Worm (Caenorhabditis elegans): ENCODE data around the gene cept-2.
A peak's percentile ranks its signal among the peaks of the same experiment; 100 is the strongest.

- TF ChIP-seq pha-2 (tag; optimal IDR thresholded peaks at IDR 0.05) (no peak), ceh-19 (GFP tag; optimal IDR thresholded peaks at IDR 0.05) (no peak), che-1 (tag; optimal IDR thresholded peaks at IDR 0.05) (no peak), ceh-34 (tag; optimal IDR thresholded peaks at IDR 0.05) (no peak), tbx-2 (tag; optimal IDR thresholded peaks at IDR 0.05) (no peak), elt-4 (tag; optimal IDR thresholded peaks at IDR 0.05) (peak; percentile 78), hlh-30 (tag; optimal IDR thresholded peaks at IDR 0.05; ENCODE audit: insufficient read depth) (no peak), ama-1 (optimal IDR thresholded peaks at IDR 0.05) (no peak), hlh-8 (tag; optimal IDR thresholded peaks at IDR 0.05) (no peak), pat-9 (tag; optimal IDR thresholded peaks at IDR 0.05) (no peak)
Measured at ce11 chrV:14320730-14321319, 26.7 kb upstream of the cept-2 start.

All from whole organism, late embryonic.